Worm (Caenorhabditis elegans) whole organism, mixed stage, embryonic: Measurements from ENCODE around the gene W02A2.12.

Experiments used
- lsy-2 ChIP-seq: fragments of 150-350 bp; optimal IDR thresholded peaks from 2 replicates; lab custom pipeline; 2014; ENCODE audit warnings: missing biosample characterization, missing genetic modification characterization
- nhr-12 ChIP-seq: fragments of 150-350 bp; optimal IDR thresholded peaks from 2 replicates; lab custom pipeline; 2014; ENCODE audit warnings: missing biosample characterization, missing genetic modification characterization
- nhr-237 ChIP-seq: fragments of 150-350 bp; optimal IDR thresholded peaks from 2 replicates; lab custom pipeline; 2014; ENCODE audit warnings: missing biosample characterization, missing genetic modification characterization
- nhr-28 ChIP-seq: fragments of 150-350 bp; optimal IDR thresholded peaks from 2 replicates; lab custom pipeline; 2014; ENCODE audit warnings: missing biosample characterization, missing genetic modification characterization
- sem-2 ChIP-seq: fragments of 200-800 bp; sonication (Bioruptor generic); optimal IDR thresholded peaks from 2 replicates; lab custom pipeline; 2018; ENCODE audit warnings: mild to moderate bottlenecking, missing genetic modification characterization, missing compliant biosample characterization
- unc-62 ChIP-seq: fragments of 150-350 bp; optimal IDR thresholded peaks from 2 replicates; lab custom pipeline; 2014; ENCODE audit warnings: missing biosample characterization, missing genetic modification reagents, missing genetic modification characterization
- ztf-11 ChIP-seq: fragments of 150-350 bp; optimal IDR thresholded peaks from 2 replicates; lab custom pipeline; 2014; ENCODE audit warnings: missing biosample characterization, missing genetic modification characterization

DNA sequence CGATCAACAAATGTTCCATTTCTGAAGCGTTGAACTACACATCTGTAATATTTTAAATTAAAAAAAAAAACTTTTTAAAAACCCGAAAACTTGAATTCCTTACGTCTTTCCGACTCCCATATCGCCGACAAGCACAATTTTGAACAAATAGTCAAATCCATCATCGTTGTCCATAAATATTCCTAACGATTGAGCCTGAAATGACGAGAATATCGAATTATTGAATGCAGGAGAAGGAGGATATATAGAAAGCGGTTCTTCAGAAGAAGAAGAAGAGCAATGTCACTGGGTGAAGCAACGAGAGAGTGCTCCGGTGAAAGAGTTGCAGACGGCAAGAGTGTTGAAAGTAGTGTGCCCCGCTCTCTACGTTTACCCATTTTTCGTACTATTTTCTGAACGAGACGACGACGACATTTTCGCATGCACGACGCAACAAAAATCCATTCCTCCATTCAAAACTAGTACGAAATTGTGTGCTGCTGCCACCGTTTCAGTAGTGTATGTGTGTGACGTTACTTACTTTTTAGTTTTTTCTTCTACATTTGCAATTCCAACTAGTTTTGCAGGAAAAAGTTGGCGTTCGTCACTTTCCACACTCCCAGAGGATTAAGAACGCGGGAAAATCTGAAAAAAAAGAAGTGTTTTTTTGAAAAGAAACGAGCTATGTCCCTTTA lies 35.3 kb upstream of the W02A2.12 start, which contains the start of gene rab-19:
- TF ChIP-seq nhr-28 (tag; lab: Kevin White, UChicago) (no peak), ztf-11 (no peak), nhr-12 (tag; lab: Kevin White, UChicago) (no peak), sem-2 (no peak), nhr-237 (tag; lab: Kevin White, UChicago) (no peak), lsy-2 (no peak), unc-62 (GFP tag; lab: Kevin White, UChicago) (no peak)
